Worm (Caenorhabditis elegans) whole organism, late embryonic: Measurements from ENCODE around the gene F59B2.3.

ENCODE experiments used
- dve-1 ChIP-seq: sonication (generic microtip); optimal IDR thresholded peaks from 2 replicates; lab custom pipeline; 2017; ENCODE audit warnings: antibody characterized with exemption, mild to moderate bottlenecking, missing genetic modification characterization, missing compliant biosample characterization
- fax-1 ChIP-seq: sonication (generic microtip); optimal IDR thresholded peaks from 2 replicates; lab custom pipeline; 2016; ENCODE audit warnings: missing genotype, missing genetic modification characterization, missing compliant biosample characterization
- gmeb-2 ChIP-seq: sonication (generic microtip); optimal IDR thresholded peaks from 2 replicates; lab custom pipeline; 2016; ENCODE audit warnings: missing genetic modification characterization, inconsistent platforms, missing compliant biosample characterization
- hlh-30 ChIP-seq: sonication (generic microtip); optimal IDR thresholded peaks from 2 replicates; lab custom pipeline; 2017; ENCODE audit warnings: antibody characterized with exemption, missing genetic modification characterization, missing compliant biosample characterization; ENCODE audit not compliant: insufficient read depth
- lin-11 ChIP-seq: fragments of 200-800 bp; sonication (Bioruptor generic); optimal IDR thresholded peaks from 2 replicates; lab custom pipeline; 2018; ENCODE audit warnings: mild to moderate bottlenecking, missing genetic modification characterization, missing compliant biosample characterization
- nhr-11 ChIP-seq: fragments of 150-350 bp; optimal IDR thresholded peaks from 2 replicates; lab custom pipeline; 2014; ENCODE audit warnings: missing biosample characterization, missing genetic modification characterization
- npax-4 ChIP-seq: sonication (generic microtip); optimal IDR thresholded peaks from 2 replicates; lab custom pipeline; 2016; ENCODE audit warnings: missing genetic modification characterization, missing compliant biosample characterization
- sox-4 ChIP-seq: sonication (generic microtip); optimal IDR thresholded peaks from 2 replicates; lab custom pipeline; 2017; ENCODE audit warnings: mild to moderate bottlenecking, missing genetic modification characterization, inconsistent platforms, missing compliant biosample characterization

DNA sequence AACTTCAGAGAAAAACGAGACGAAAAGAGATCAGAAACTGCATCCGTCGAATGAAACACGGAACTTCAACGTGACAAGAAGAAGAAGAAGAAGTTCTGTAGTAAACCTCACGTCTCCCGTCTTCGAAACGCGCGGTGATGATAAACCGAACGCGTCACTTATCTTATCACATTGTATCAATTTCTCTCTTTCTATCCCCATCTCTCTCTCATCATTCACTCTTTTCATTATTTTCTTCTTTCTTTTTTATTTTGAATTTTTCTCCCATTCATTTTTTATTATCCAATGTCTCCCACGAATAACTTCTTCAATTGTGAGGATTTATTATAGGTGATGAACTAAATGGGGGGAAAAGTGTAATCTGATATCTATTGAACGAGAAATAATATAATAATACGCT lies 12.7 kb downstream of the F59B2.3 start:
- TF ChIP-seq npax-4 (tag; lab: Kevin White, UChicago) (no peak), nhr-11 (tag; lab: Kevin White, UChicago) (no peak), lin-11 (no peak), fax-1 (tag; lab: Kevin White, UChicago) (no peak), sox-4 (no peak), hlh-30 (no peak), gmeb-2 (no peak), dve-1 (tag; lab: Kevin White, UChicago) (no peak)
